Fruit fly (Drosophila melanogaster) Kc167 (cell line): Measurements from ENCODE around the gene CG43672.

Source experiments
- Myc ChIP-seq: fragments of >200 bp; optimal IDR thresholded peaks from 2 replicates; lab custom pipeline; 2017; ENCODE audit warnings: missing external identifiers
- Sin3A ChIP-seq: fragments of >200 bp; optimal IDR thresholded peaks from 2 replicates; lab custom pipeline; 2018; ENCODE audit warnings: missing external identifiers
- h ChIP-seq: fragments of >200 bp; optimal IDR thresholded peaks from 3 replicates; lab custom pipeline; 2018; ENCODE audit warnings: missing external identifiers
- insv ChIP-seq: fragments of >200 bp; optimal IDR thresholded peaks from 3 replicates; lab custom pipeline; 2018; ENCODE audit warnings: missing external identifiers
- psq ChIP-seq: fragments of >200 bp; optimal IDR thresholded peaks from 2 replicates; lab custom pipeline; 2017; ENCODE audit warnings: missing external identifiers
- ttk ChIP-seq: sonication (Bioruptor generic); optimal IDR thresholded peaks from 2 replicates; lab custom pipeline; 2017; ENCODE audit warnings: missing external identifiers

CG43672 gene

DNA sequence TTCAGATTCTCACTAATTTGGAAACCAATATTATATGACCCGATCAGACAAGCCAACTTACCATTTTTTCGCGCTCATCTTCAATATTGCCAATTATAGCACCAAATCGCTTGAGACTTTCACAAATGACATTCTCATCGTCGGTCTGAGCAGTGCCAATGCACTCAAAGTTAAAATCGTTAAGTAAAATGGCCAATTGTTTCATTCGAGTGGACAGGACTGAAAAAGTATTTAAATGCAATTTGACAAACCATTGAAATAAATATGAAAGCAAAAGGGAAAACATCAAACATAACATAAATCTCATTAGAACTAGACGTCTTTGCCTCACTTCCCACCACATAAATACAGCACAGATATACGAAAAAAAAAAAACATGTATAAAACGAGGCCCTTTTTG, 16.7 kb upstream of the CG43672 start, which contains the start of gene CG8260:
Gene CG8260, plus strand, starts transcription at position 301 of the 400 bp plus-strand sequence.
- TF ChIP-seq Myc (lab: Kevin White, UChicago) (no peak), ttk (lab: Kevin White, UChicago) (no peak), psq (lab: Kevin White, UChicago) (no peak), insv (lab: Kevin White, UChicago) (no peak), Sin3A (no peak), h (no peak)

DNA sequence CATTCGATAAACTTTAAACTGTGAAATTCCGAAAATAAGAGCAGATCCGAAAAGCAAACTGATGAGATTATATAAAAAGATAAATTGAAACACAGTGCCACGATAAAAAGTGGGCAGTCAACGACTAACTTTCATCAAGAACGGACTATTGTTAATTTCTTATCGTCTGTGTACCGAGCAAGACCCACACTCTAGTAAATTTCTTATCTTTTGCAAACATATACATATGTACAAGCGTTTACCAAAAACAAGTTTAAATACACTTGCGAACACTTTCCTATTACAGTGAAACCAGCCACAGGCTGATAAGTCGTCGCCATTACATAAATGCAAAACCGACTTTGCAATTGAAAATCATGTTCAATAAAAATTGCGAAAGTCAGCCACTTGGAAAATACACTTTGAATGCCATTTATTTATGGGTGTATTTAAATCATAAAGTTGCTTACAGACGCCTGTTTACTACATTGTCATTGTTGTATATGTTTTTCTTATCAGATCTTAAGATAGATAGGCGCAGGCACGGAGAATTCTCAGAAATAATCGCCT, 14.0 kb upstream of the CG43672 start:
- no peak for TF ChIP-seq h
- TF ChIP-seq Myc (lab: Kevin White, UChicago) = no peak
- TF ChIP-seq insv (lab: Kevin White, UChicago) = no peak
- TF ChIP-seq psq (lab: Kevin White, UChicago) = no peak
- no peak for TF ChIP-seq Sin3A
- TF ChIP-seq ttk (lab: Kevin White, UChicago) = no peak

DNA sequence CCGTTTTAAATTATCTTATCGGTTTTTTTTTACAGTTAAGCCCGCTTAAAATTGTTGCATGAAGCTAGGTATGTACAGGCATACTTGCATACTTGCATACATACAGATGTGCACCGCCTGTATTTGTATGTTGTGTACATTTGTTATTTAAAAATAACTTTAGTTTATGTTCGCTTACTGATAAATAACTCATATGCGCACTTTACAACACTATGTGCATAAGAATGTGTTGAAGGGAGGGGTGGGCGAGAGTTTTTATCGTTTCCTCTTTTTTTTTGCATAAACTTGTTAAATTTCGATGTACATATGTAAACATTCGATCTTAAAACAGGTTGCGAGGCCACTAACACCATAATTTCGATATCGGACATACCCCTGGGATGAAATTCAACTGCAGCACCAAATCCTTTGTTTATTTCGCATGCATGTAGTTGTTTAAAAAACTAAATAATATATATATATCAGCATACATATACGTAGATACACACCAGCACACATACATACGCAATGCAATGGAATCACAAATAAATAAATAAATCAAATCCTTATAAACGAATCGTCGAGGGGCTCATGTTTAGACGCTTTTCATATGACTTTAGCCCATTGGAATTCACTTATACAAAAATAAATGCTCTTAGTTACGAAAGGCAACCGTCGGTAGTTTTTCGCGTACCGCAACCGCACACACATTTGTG, 12.9 kb upstream of the CG43672 start:
- no peak for TF ChIP-seq Myc (lab: Kevin White, UChicago)
- TF ChIP-seq h = no peak
- TF ChIP-seq insv (lab: Kevin White, UChicago) = no peak
- TF ChIP-seq Sin3A = no peak
- TF ChIP-seq ttk (lab: Kevin White, UChicago) = no peak
- no peak for TF ChIP-seq psq (lab: Kevin White, UChicago)

DNA sequence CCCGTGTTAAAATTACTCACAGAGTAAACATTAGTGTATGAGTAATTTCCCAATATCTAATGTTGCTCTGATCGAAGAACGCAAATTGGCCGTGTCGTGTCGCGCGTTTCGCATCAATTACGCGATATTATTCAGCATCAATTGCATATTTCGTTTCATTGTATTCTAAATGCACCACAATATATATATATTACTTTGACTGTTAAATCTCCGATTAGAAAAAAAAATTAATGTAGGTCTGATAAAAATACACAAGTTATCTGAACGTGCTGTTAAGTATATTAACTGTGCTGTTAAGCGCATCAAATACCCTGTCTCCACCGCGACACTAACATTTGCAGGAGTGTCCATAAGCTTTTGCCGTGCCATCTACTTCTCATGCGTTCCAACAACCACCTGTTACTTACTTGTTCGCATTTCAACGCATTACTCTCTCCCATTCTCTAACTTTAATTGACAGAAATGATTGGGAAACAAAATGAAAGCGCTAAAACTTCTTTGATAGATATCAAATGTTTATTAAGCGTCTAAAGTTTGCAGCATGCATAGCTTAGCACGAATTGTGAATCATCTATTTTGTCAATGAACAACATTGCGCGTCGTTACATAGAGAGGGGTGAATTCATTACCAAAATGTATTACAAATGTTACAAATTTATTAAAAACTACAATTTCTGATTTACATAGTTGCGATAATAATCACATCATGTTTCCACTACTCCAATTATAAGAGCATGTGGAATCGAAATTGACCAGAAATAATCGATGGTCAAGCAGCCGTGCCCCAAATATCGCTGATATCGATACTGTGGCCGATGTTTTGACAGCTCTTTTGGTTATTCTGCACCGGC, 12.1 kb upstream of the CG43672 start, which contains the start of the genes Graf and mRpL3:
Gene Graf, minus strand, starts transcription at position 287 of the 851 bp plus-strand sequence.
Gene mRpL3, plus strand, starts transcription at position 802 of the 851 bp plus-strand sequence.
- TF ChIP-seq Sin3A (no peak), ttk (lab: Kevin White, UChicago) (no peak), Myc (lab: Kevin White, UChicago) (no peak), insv (lab: Kevin White, UChicago) (no peak), h (no peak), psq (lab: Kevin White, UChicago) (no peak)

DNA sequence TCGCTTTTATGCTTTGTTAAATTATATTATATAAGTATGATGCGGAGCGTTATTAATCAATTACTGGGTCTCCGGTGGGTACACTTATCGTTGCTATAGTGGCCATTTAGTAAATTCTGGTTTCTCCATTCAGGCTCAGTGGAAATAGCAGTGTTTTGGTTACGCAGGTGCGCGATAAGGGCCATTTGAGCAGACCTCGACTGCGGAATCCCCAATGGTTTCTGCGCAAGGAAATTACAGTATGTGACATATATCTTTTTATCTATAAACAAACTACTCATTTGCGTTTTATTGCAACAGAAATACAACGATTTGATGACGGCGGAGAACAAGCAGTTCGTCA, 11.5 kb upstream of the CG43672 start:
- TF ChIP-seq Myc (lab: Kevin White, UChicago) = no peak
- TF ChIP-seq insv (lab: Kevin White, UChicago) = no peak
- no peak for TF ChIP-seq Sin3A
- no peak for TF ChIP-seq psq (lab: Kevin White, UChicago)
- TF ChIP-seq ttk (lab: Kevin White, UChicago) = no peak
- TF ChIP-seq h = no peak

DNA sequence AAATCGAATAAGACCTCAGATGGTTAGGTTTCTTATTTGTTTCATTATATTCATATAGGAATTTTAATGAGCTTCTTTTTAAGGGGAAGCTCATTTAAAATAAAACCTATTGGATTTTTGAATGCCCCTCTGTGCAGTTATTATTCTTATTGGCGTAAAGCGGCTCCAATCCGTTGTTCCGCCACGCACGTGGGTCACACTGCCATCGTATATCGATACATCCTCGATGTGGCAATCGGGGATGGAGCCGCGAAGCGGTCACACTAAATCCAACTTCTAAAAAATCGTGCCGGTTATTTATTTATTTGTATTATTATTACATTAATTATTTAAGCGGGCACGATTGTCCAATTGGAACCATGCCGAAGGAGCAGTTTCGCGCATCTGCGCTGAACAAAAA, 10.0 kb upstream of the CG43672 start, which contains the start of gene Polr3A:
Gene Polr3A, plus strand, starts transcription at position 234 of the 400 bp plus-strand sequence.
- TF ChIP-seq psq (lab: Kevin White, UChicago) (no peak), ttk (lab: Kevin White, UChicago) (no peak), Myc (lab: Kevin White, UChicago) (no peak), Sin3A (no peak), h (no peak), insv (lab: Kevin White, UChicago) (no peak)

DNA sequence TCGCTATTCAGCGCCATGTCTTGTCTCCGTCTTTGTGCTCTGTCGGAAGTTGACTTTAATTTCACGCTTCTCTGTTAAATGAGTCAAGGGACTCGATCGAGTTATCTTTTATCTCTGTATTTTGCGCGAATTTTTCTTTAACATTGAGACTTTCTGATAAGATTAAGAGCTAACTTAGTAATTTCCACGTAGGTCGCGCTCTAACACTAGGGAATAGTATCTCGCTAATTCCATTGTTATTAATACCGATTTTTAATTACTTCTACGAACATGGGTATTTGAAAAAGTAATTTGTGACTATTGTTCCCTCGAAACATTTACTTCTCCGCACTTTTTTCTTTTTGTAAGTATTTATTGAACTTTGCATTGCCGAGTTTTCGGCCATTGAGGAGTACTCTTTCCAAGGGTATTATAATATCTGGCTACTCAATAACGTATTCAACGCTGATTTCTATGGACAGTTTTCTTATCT, 6.3 kb upstream of the CG43672 start, which contains the start of gene CG8952:
Gene CG8952, minus strand, starts transcription at position 51 of the 472 bp plus-strand sequence.
- no peak for TF ChIP-seq insv (lab: Kevin White, UChicago)
- no peak for TF ChIP-seq Sin3A
- TF ChIP-seq Myc (lab: Kevin White, UChicago) = no peak
- no peak for TF ChIP-seq h
- TF ChIP-seq ttk (lab: Kevin White, UChicago) = no peak
- TF ChIP-seq psq (lab: Kevin White, UChicago) = no peak

DNA sequence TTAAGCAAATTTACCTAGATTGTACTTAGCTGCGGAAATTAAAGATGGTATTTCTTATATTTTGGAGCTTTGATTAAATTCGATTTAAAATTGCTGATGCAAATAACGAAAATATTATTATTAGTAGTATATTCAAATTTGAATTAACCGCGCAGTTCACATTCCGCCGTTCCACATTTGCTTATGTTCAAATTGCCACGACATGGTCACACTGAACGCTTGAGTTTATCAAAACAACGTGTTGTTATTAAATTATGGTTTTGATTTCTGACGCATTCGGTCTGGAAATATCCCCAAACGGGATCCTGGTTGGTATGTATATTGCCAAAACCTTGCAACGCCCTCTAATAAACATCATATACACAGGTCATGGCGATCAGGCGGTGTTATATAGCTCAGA, 3.3 kb upstream of the CG43672 start, which contains the start of gene CG33172:
Gene CG33172, plus strand, starts transcription at position 208 of the 400 bp plus-strand sequence.
- no peak for TF ChIP-seq ttk (lab: Kevin White, UChicago)
- TF ChIP-seq psq (lab: Kevin White, UChicago) = no peak
- TF ChIP-seq Sin3A = no peak
- no peak for TF ChIP-seq Myc (lab: Kevin White, UChicago)
- no peak for TF ChIP-seq insv (lab: Kevin White, UChicago)
- TF ChIP-seq h = no peak

DNA sequence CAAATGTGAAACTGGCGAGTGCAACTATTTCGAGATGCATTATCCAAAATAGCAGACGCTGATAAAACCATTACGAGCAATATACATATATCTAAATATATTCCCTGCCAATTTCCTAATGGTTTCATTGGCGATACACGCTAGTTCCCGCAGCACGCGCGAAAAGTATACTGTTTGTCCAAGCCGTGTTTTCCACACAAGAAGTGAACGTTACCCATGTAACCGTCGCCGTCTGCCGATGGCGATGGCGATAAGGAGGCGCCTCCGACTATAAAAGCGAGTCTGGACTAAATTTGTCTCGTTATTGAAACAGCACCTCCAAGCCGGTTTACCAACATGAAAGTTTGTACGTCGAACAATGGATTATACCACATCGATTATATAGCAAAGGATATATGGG, 6.1 kb downstream of the CG43672 start, which contains the start of gene CG43673:
Gene CG43673, plus strand, starts transcription at position 301 of the 400 bp plus-strand sequence.
- TF ChIP-seq Sin3A (no peak), Myc (lab: Kevin White, UChicago) (no peak), h (no peak), insv (lab: Kevin White, UChicago) (no peak), psq (lab: Kevin White, UChicago) (no peak), ttk (lab: Kevin White, UChicago) (no peak)

DNA sequence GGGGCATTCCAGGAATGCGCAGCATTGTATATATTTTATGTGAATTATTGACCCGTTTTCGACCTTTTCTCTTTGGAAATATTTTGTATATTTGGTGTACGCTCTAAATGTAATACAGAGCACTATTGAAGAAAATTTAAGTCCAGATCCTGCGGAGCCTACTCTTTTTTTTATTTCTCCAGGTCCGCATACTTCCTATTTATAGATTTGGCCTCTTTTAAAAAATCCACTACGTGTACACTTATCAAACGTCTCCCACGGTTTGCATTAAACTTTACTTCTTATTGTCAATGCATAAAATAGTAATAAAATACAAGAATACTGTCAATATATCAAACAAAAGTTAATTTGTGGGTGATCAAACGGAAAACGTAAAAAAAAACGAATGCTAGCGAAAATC, 10.8 kb downstream of the CG43672 start, which contains the start of gene Efhc1.1:
Gene Efhc1.1, minus strand, starts transcription at position 101 of the 400 bp plus-strand sequence.
- TF ChIP-seq ttk (lab: Kevin White, UChicago) = no peak
- TF ChIP-seq Sin3A = no peak
- TF ChIP-seq insv (lab: Kevin White, UChicago) = no peak
- no peak for TF ChIP-seq Myc (lab: Kevin White, UChicago)
- TF ChIP-seq h = no peak
- no peak for TF ChIP-seq psq (lab: Kevin White, UChicago)
